Fruit fly (Drosophila melanogaster): ENCODE measurements around the gene Akt.

Akt gene

DNA sequence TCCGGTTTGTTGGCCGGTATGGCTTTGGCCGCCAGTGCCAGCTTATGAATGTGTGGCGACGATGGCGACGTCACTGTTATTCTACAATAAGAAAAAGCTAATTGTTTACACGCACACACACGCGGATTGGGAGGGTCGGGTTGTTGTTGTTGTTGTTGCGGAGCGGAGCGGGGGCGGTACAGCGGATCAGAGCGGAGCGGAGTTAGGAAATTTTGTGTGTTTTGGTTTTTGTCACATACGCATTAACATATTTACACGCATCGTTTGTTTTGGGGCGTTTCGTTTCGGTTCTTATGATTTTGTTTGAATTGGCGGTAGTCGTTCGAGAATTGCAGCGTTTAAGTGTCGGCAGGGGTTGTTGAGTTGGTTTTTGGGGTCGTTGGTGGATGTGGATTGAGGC, 29.8 kb upstream of the Akt start (continued):
- no peak for TF ChIP-seq CG2120 (GFP tag; optimal IDR thresholded peaks at IDR 0.05)
- no peak for TF ChIP-seq CG34224 (GFP tag; IDR thresholded peaks at IDR 0.05; ENCODE audit: partially characterized antibody)
- no peak for TF ChIP-seq shn (GFP tag; optimal IDR thresholded peaks at IDR 0.05)
- TF ChIP-seq CG13123 (GFP tag; optimal IDR thresholded peaks at IDR 0.05), result no peak
- no peak for TF ChIP-seq CG12104 (GFP tag; optimal IDR thresholded peaks at IDR 0.05)
- TF ChIP-seq ato (GFP tag; IDR thresholded peaks at IDR 0.05; ENCODE audit: partially characterized antibody), result no peak
- no peak; the same call in 1 of the 2 replicates for TF ChIP-seq MBD-R2 (GFP tag; IDR thresholded peaks at IDR 0.05)
- no peak for TF ChIP-seq CG4282 (GFP tag; optimal IDR thresholded peaks at IDR 0.05)
- TF ChIP-seq D19B (GFP tag; optimal IDR thresholded peaks at IDR 0.05), result no peak
- TF ChIP-seq HLHmδ (GFP tag; optimal IDR thresholded peaks at IDR 0.05), result no peak
- no peak for TF ChIP-seq CG2199 (GFP tag; IDR thresholded peaks at IDR 0.05)
- peak; percentile 53 for TF ChIP-seq CG9727 (GFP tag; optimal IDR thresholded peaks at IDR 0.05)
- no peak for TF ChIP-seq CG10959 (GFP tag; IDR thresholded peaks at IDR 0.05)
- TF ChIP-seq Adf1 (GFP tag; IDR thresholded peaks at IDR 0.05), result no peak
- 0 out of 2 replicates have a peak, but pooled peaks have one; percentile 18 for TF ChIP-seq CG11696 (GFP tag; IDR thresholded peaks at IDR 0.05)
- no peak for TF ChIP-seq CG16779 (GFP tag; IDR thresholded peaks at IDR 0.05)
- no peak for TF ChIP-seq Mrtf (GFP tag; IDR thresholded peaks at IDR 0.05)
- no peak for TF ChIP-seq CG1602 (GFP tag; optimal IDR thresholded peaks at IDR 0.05)
- no peak for TF ChIP-seq CG31224 (GFP tag; IDR thresholded peaks at IDR 0.05)
- TF ChIP-seq CG13624 (GFP tag; optimal IDR thresholded peaks at IDR 0.05), result no peak
- TF ChIP-seq Dp (GFP tag; optimal IDR thresholded peaks at IDR 0.05), result no peak
- no peak for TF ChIP-seq tgo (GFP tag; IDR thresholded peaks at IDR 0.05)
- no peak for TF ChIP-seq CG7839 (tag; optimal IDR thresholded peaks at IDR 0.05)
- peak; percentile 33 for TF ChIP-seq wek (GFP tag; optimal IDR thresholded peaks at IDR 0.05)
- no peak; the same call in 1 of the 2 replicates for TF ChIP-seq CG10366 (GFP tag; IDR thresholded peaks at IDR 0.05)
- no peak; the same call in 1 of the 2 replicates for TF ChIP-seq NFAT (GFP tag; IDR thresholded peaks at IDR 0.05)
- TF ChIP-seq CG12391 (tag; optimal IDR thresholded peaks at IDR 0.05), result peak; percentile 9
- peak; percentile 52 for TF ChIP-seq CG31365 (tag; optimal IDR thresholded peaks at IDR 0.05)
- TF ChIP-seq CG9932 (GFP tag; IDR thresholded peaks at IDR 0.05), result no peak
- no peak for TF ChIP-seq nau (GFP tag; optimal IDR thresholded peaks at IDR 0.05)
- TF ChIP-seq CG4730 (GFP tag; IDR thresholded peaks at IDR 0.05), result no peak
- TF ChIP-seq ems (GFP tag; optimal IDR thresholded peaks at IDR 0.05), result no peak
- TF ChIP-seq CoRest (tag; optimal IDR thresholded peaks at IDR 0.05), result peak; percentile 6
- TF ChIP-seq Sry-β (GFP tag; optimal IDR thresholded peaks at IDR 0.05), result no peak
- no peak for TF ChIP-seq ERR (GFP tag; optimal IDR thresholded peaks at IDR 0.05)
- no peak for TF ChIP-seq dmrt99B (tag; optimal IDR thresholded peaks at IDR 0.05)
- no peak for TF ChIP-seq bbx (GFP tag; IDR thresholded peaks at IDR 0.05; ENCODE audit: partially characterized antibody)
- no peak for TF ChIP-seq CG8281 (tag; optimal IDR thresholded peaks at IDR 0.05)
- TF ChIP-seq CG3281 (GFP tag; optimal IDR thresholded peaks at IDR 0.05), result no peak
- peak; percentile 67; the same call in 2 of the 3 replicates for TF ChIP-seq ci (GFP tag; IDR thresholded peaks at IDR 0.05)
- peak; percentile 43; the same call in 1 of the 3 replicates for TF ChIP-seq gce (GFP tag; IDR thresholded peaks at IDR 0.05)
- TF ChIP-seq Fer1 (GFP tag; optimal IDR thresholded peaks at IDR 0.05), result no peak
- TF ChIP-seq CG3407 (GFP tag; optimal IDR thresholded peaks at IDR 0.05), result no peak
- no peak for TF ChIP-seq dpn (GFP tag; optimal IDR thresholded peaks at IDR 0.05)
- no peak for TF ChIP-seq HLH3B (GFP tag; IDR thresholded peaks at IDR 0.05)
- no peak for TF ChIP-seq Bteb2 (GFP tag; optimal IDR thresholded peaks at IDR 0.05)
- no peak for TF ChIP-seq Side (GFP tag; optimal IDR thresholded peaks at IDR 0.05)
- TF ChIP-seq fd64A (GFP tag; optimal IDR thresholded peaks at IDR 0.05), result peak; percentile 53
- TF ChIP-seq vnd (GFP tag; IDR thresholded peaks at IDR 0.05; ENCODE audit: partially characterized antibody), result 0 out of 3 replicates have a peak, but pooled peaks have one; percentile 10
- no peak for TF ChIP-seq trem (tag; optimal IDR thresholded peaks at IDR 0.05)
- no peak for TF ChIP-seq ken (GFP tag; IDR thresholded peaks at IDR 0.05)
- TF ChIP-seq CG17802 (tag; optimal IDR thresholded peaks at IDR 0.05), result no peak
